Worm (Caenorhabditis elegans): ENCODE measurements around the gene pdha-1.

pdha-1 gene

DNA sequence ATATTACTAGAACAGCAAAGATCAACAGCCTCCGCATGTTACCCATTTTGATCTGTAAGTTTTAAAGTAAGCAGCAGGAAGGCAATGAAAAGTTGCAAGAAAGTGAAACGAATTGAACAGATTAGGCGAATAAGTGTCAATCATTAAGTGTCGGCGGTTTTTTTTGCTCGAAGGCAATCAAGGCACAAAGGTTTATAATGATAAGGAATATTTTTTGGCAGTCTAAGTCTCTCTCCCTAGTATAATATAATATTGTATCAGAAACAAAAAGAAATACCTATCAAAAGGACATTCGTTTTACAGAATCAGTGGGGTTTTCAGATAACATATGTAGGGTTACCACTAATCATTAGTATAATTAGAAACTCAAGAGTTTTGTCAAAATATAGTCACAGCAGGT, 33.4 kb upstream of the pdha-1 start, which contains the start of gene nrf-6 (continued):
- TF ChIP-seq ceh-28 (tag; optimal IDR thresholded peaks at IDR 0.05), result no peak
- peak; percentile 61 for TF ChIP-seq hlh-11 (tag; optimal IDR thresholded peaks at IDR 0.05)
- peak; percentile 66 for TF ChIP-seq nhr-28 (tag; optimal IDR thresholded peaks at IDR 0.05)
- no peak for TF ChIP-seq cey-2 (tag; optimal IDR thresholded peaks at IDR 0.05; ENCODE audit: borderline replicate concordance, insufficient read depth)
- no peak for TF ChIP-seq zfp-2 (tag; optimal IDR thresholded peaks at IDR 0.05)
- TF ChIP-seq dmd-9 (GFP tag; IDR thresholded peaks at IDR 0.05), result no peak
- TF ChIP-seq nhr-111 (GFP tag; optimal IDR thresholded peaks at IDR 0.05), result no peak
- peak; percentile 66; the same call in 1 of the 2 replicates for TF ChIP-seq tra-1 (GFP tag; IDR thresholded peaks at IDR 0.05)
- no peak for TF ChIP-seq nhr-77 (tag; optimal IDR thresholded peaks at IDR 0.05)
- TF ChIP-seq spr-1 (tag; optimal IDR thresholded peaks at IDR 0.05), result no peak
- no peak for TF ChIP-seq mes-2 (tag; optimal IDR thresholded peaks at IDR 0.05; ENCODE audit: poor library complexity, severe bottlenecking)
- no peak for TF ChIP-seq mdl-1 (tag; optimal IDR thresholded peaks at IDR 0.05)
- no peak for TF ChIP-seq F26F4.8 (GFP tag; conservative IDR thresholded peaks at IDR 0.05)
- no peak for TF ChIP-seq lim-7 (GFP tag; IDR thresholded peaks at IDR 0.05)
- peak; percentile 41 for TF ChIP-seq nhr-48 (tag; optimal IDR thresholded peaks at IDR 0.05)
- TF ChIP-seq snpc-4 (tag; optimal IDR thresholded peaks at IDR 0.05), result no peak
- no peak for TF ChIP-seq attf-4 (tag; optimal IDR thresholded peaks at IDR 0.05)
- TF ChIP-seq nhr-102 (tag; optimal IDR thresholded peaks at IDR 0.05), result no peak
- TF ChIP-seq mep-1 (tag; optimal IDR thresholded peaks at IDR 0.05), result no peak
- no peak for TF ChIP-seq nhr-10 (tag; optimal IDR thresholded peaks at IDR 0.05)
- TF ChIP-seq F10B5.3 (tag; optimal IDR thresholded peaks at IDR 0.05), result no peak
- no peak for TF ChIP-seq ZK337.2 (GFP tag; IDR thresholded peaks at IDR 0.05)
- no peak for TF ChIP-seq daf-12 (tag; optimal IDR thresholded peaks at IDR 0.05)
- no peak for TF ChIP-seq lin-13 (GFP tag; optimal IDR thresholded peaks at IDR 0.05)
- TF ChIP-seq hmg-1.1 (GFP tag; IDR thresholded peaks at IDR 0.05), result no peak
- TF ChIP-seq lin-38 (GFP tag; IDR thresholded peaks at IDR 0.05), result no peak
- TF ChIP-seq nhr-11 (tag; optimal IDR thresholded peaks at IDR 0.05), result no peak
- no peak for TF ChIP-seq duxl-1 (tag; optimal IDR thresholded peaks at IDR 0.05; ENCODE audit: poor library complexity)
- no peak for TF ChIP-seq zip-11 (GFP tag; IDR thresholded peaks at IDR 0.05)
- no peak for TF ChIP-seq dmd-8 (GFP tag; IDR thresholded peaks at IDR 0.05)
- TF ChIP-seq saeg-2 (GFP tag; IDR thresholded peaks at IDR 0.05), result no peak
- TF ChIP-seq R02D3.7 (tag; optimal IDR thresholded peaks at IDR 0.05), result no peak
- 0 out of 2 replicates have a peak, but pooled peaks have one; percentile 10 for TF ChIP-seq lin-1 (GFP tag; IDR thresholded peaks at IDR 0.05)
- no peak for TF ChIP-seq F44E2.7 (GFP tag; IDR thresholded peaks at IDR 0.05)
- no peak for TF ChIP-seq hif-1 (tag; optimal IDR thresholded peaks at IDR 0.05)
- TF ChIP-seq dve-1 (tag; optimal IDR thresholded peaks at IDR 0.05; ENCODE audit: insufficient read depth), result peak; percentile 74
- no peak for TF ChIP-seq nhr-6 (tag; optimal IDR thresholded peaks at IDR 0.05)
- no peak for TF ChIP-seq jun-1 (tag; optimal IDR thresholded peaks at IDR 0.05)
- no peak for TF ChIP-seq ZK546.5 (tag; optimal IDR thresholded peaks at IDR 0.05)
- no peak for TF ChIP-seq ceh-32 (tag; optimal IDR thresholded peaks at IDR 0.05; ENCODE audit: poor library complexity)
- no peak for TF ChIP-seq ama-1 (optimal IDR thresholded peaks at IDR 0.05)
- no peak for TF ChIP-seq nhr-41 (GFP tag; IDR thresholded peaks at IDR 0.05)
- TF ChIP-seq Y5F2A.4 (GFP tag; optimal IDR thresholded peaks at IDR 0.05), result no peak
- TF ChIP-seq daf-16 (GFP tag; optimal IDR thresholded peaks at IDR 0.05), result peak in 1 of 2 experiments; percentile 11
- peak; percentile 49 for TF ChIP-seq daf-16 (tag; optimal IDR thresholded peaks at IDR 0.05)
- no peak for TF ChIP-seq vab-7 (GFP tag; IDR thresholded peaks at IDR 0.05)
- peak; percentile 10 for TF ChIP-seq T20F7.1 (GFP tag; optimal IDR thresholded peaks at IDR 0.05)
- peak; percentile 90 for TF ChIP-seq dmd-6 (GFP tag; IDR thresholded peaks at IDR 0.05)
- no peak for TF ChIP-seq hlh-30 (tag; optimal IDR thresholded peaks at IDR 0.05; ENCODE audit: insufficient read depth)
- TF ChIP-seq F37D6.2 (tag; optimal IDR thresholded peaks at IDR 0.05), result no peak
- TF ChIP-seq fkh-10 (GFP tag; optimal IDR thresholded peaks at IDR 0.05), result no peak
- no peak for TF ChIP-seq zag-1 (tag; optimal IDR thresholded peaks at IDR 0.05)
